Fruit fly (Drosophila melanogaster): ENCODE measurements around the gene CG32295.
A peak's percentile ranks its signal among the peaks of the same experiment; 100 is the strongest.

Gene CG32295

DNA sequence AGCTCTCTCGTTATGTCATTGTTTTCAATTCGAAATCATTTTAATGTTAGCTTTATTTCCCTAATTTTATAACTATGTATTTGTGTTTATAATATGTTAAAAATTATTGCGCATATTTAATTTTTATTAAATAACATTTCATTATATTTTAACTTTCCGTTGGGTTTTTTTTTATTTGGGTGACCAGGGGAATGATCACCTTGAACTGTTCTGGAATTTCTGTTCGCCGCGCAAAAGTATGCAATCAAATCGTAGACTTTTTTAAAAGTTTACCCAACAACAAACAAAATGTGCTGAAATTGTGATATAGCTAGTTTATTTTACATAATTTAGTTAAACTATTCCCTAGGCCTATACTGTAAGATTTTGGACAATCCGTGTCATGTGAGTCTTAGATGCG lies 27.7 kb downstream of the CG32295 start:
- TF ChIP-seq OdsH (GFP tag; optimal IDR thresholded peaks at IDR 0.05), result no peak
- TF ChIP-seq Hnf4 (GFP tag; optimal IDR thresholded peaks at IDR 0.05), result no peak
- no peak for TF ChIP-seq HLH106 (tag; optimal IDR thresholded peaks at IDR 0.05)
- peak; percentile 5 for TF ChIP-seq Myc (optimal IDR thresholded peaks at IDR 0.05)
- TF ChIP-seq dmrt93B (GFP tag; optimal IDR thresholded peaks at IDR 0.05), result no peak
- TF ChIP-seq sage (GFP tag; optimal IDR thresholded peaks at IDR 0.05), result no peak
- TF ChIP-seq Sp1 (GFP tag; optimal IDR thresholded peaks at IDR 0.05), result no peak
- TF ChIP-seq psq (GFP tag; optimal IDR thresholded peaks at IDR 0.05), result no peak

DNA sequence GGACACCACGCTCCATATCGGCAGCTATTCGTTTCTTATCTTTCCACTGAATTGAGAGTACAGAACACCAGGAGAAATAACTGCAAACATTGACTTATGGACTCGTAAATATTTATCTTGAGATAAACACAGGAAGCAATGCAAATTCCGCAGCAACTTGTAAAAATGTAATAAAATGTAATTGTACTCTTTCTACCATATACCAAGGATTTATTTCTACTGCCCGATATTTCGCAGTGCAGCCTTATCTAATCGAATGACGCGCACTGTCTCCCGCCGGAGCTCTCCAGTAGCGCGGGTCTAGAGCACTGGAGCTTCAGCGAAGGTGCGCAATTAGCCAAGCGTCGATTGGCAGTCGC lies 32.6 kb downstream of the CG32295 start:
- TF ChIP-seq OdsH (GFP tag; optimal IDR thresholded peaks at IDR 0.05) (peak; percentile 91), tai (GFP tag; optimal IDR thresholded peaks at IDR 0.05) (no peak), jim (GFP tag; optimal IDR thresholded peaks at IDR 0.05) (no peak), h (GFP tag; optimal IDR thresholded peaks at IDR 0.05) (peak; percentile 99), Rel (GFP tag; optimal IDR thresholded peaks at IDR 0.05) (peak; percentile 71), Rel (tag; optimal IDR thresholded peaks at IDR 0.05) (peak; percentile 64), psq (GFP tag; optimal IDR thresholded peaks at IDR 0.05) (peak; percentile 89), br (GFP tag; optimal IDR thresholded peaks at IDR 0.05) (peak; percentile 96), GATAd (GFP tag; optimal IDR thresholded peaks at IDR 0.05) (peak; percentile 30), dmrt93B (GFP tag; optimal IDR thresholded peaks at IDR 0.05) (peak; percentile 90), usp (GFP tag; optimal IDR thresholded peaks at IDR 0.05) (no peak), fru (GFP tag; optimal IDR thresholded peaks at IDR 0.05) (peak; percentile 98), CrebA (GFP tag; optimal IDR thresholded peaks at IDR 0.05; ENCODE audit: borderline replicate concordance) (peak; percentile 91), CG32264 (GFP tag; optimal IDR thresholded peaks at IDR 0.05) (peak; percentile 96), CG9705 (GFP tag; optimal IDR thresholded peaks at IDR 0.05) (peak; percentile 61), Jra (GFP tag; optimal IDR thresholded peaks at IDR 0.05) (peak; percentile 91), sage (GFP tag; optimal IDR thresholded peaks at IDR 0.05) (peak; percentile 96), lola (GFP tag; optimal IDR thresholded peaks at IDR 0.05) (no peak), Mio (GFP tag; optimal IDR thresholded peaks at IDR 0.05) (peak; percentile 50), Myc (optimal IDR thresholded peaks at IDR 0.05) (no peak), HLH106 (tag; optimal IDR thresholded peaks at IDR 0.05) (peak; percentile 93), brk (GFP tag; optimal IDR thresholded peaks at IDR 0.05) (peak; percentile 90), foxo (GFP tag; optimal IDR thresholded peaks at IDR 0.05) (peak; percentile 94 to 99), ey (GFP tag; optimal IDR thresholded peaks at IDR 0.05) (peak; percentile 93), Dfd (GFP tag; optimal IDR thresholded peaks at IDR 0.05) (no peak), Hr83 (GFP tag; optimal IDR thresholded peaks at IDR 0.05; ENCODE audit: poor library complexity, severe bottlenecking) (peak; percentile 82), dl (GFP tag; optimal IDR thresholded peaks at IDR 0.05; ENCODE audit: insufficient read depth in 1 of 2, partially characterized antibody in 2 of 2) (no peak), woc (GFP tag; optimal IDR thresholded peaks at IDR 0.05) (peak; percentile 81), Dif (GFP tag; optimal IDR thresholded peaks at IDR 0.05; ENCODE audit: partially characterized antibody) (no peak), rgr (GFP tag; optimal IDR thresholded peaks at IDR 0.05) (peak; percentile 95), sv (GFP tag; optimal IDR thresholded peaks at IDR 0.05) (peak; percentile 57), Sp1 (GFP tag; optimal IDR thresholded peaks at IDR 0.05) (peak; percentile 91), Hr78 (GFP tag; optimal IDR thresholded peaks at IDR 0.05) (no peak), Hnf4 (GFP tag; optimal IDR thresholded peaks at IDR 0.05) (peak; percentile 93), Vsx2 (GFP tag; optimal IDR thresholded peaks at IDR 0.05; ENCODE audit: partially characterized antibody) (no peak), dsf (GFP tag; optimal IDR thresholded peaks at IDR 0.05; ENCODE audit: borderline replicate concordance) (peak; percentile 66), Abd-B (GFP tag; optimal IDR thresholded peaks at IDR 0.05) (no peak), N (GFP tag; optimal IDR thresholded peaks at IDR 0.05) (no peak), pan (optimal IDR thresholded peaks at IDR 0.05) (no peak)

All from whole organism, wandering third instar larva.